Worm (Caenorhabditis elegans) whole organism, early embryonic: Measurements from ENCODE around the gene daf-42.

Experiments
- B0310.2 ChIP-seq: sonication (generic microtip); optimal IDR thresholded peaks from 2 replicates; lab custom pipeline; 2016; ENCODE audit warnings: mild to moderate bottlenecking, missing genetic modification characterization, missing compliant biosample characterization
- F13C5.2 ChIP-seq: sonication (generic microtip); optimal IDR thresholded peaks from 2 replicates; lab custom pipeline; 2017; ENCODE audit warnings: mild to moderate bottlenecking, missing genetic modification characterization, inconsistent platforms, missing compliant biosample characterization
- aly-1 ChIP-seq: sonication (generic microtip); optimal IDR thresholded peaks from 2 replicates; lab custom pipeline; 2016; ENCODE audit warnings: missing genetic modification characterization, missing compliant biosample characterization
- ets-7 ChIP-seq: sonication (generic microtip); optimal IDR thresholded peaks from 2 replicates; lab custom pipeline; 2016; ENCODE audit warnings: missing genotype, missing genetic modification characterization, missing compliant biosample characterization
- flt-1 ChIP-seq: fragments of 200-800 bp; sonication (Bioruptor generic); IDR thresholded peaks from 2 replicates; pipeline ENCODE4 v1.3.6; 2022; ENCODE audit warnings: missing genetic modification characterization, missing compliant biosample characterization
- hmbx-1 ChIP-seq: sonication (generic microtip); optimal IDR thresholded peaks from 2 replicates; lab custom pipeline; 2016; ENCODE audit warnings: mild to moderate bottlenecking, missing genetic modification characterization, missing compliant biosample characterization
- hmg-4 ChIP-seq: fragments of 200-800 bp; sonication (Bioruptor generic); optimal IDR thresholded peaks from 2 replicates; lab custom pipeline; 2018; ENCODE audit warnings: mild to moderate bottlenecking, missing genetic modification characterization, missing compliant biosample characterization
- hnd-1 ChIP-seq: sonication (generic microtip); optimal IDR thresholded peaks from 2 replicates; lab custom pipeline; 2016; ENCODE audit warnings: missing genetic modification characterization, missing compliant biosample characterization
- scrt-1 ChIP-seq: fragments of 200-800 bp; sonication (Bioruptor generic); IDR thresholded peaks from 2 replicates; pipeline ENCODE4 v1.3.6; 2022; ENCODE audit warnings: missing genetic modification characterization, missing compliant biosample characterization
- tbx-11 ChIP-seq: fragments of 200-800 bp; sonication (Bioruptor generic); IDR thresholded peaks from 2 replicates; pipeline ENCODE4 v1.3.6; 2022; ENCODE audit warnings: missing genetic modification characterization, missing compliant biosample characterization
- tbx-37 ChIP-seq: fragments of 200-800 bp; sonication (Bioruptor generic); conservative IDR thresholded peaks from 2 replicates; pipeline ENCODE4 v1.3.6; 2022; ENCODE audit warnings: missing genetic modification reagents, missing genetic modification characterization, missing compliant biosample characterization

daf-42 gene

DNA sequence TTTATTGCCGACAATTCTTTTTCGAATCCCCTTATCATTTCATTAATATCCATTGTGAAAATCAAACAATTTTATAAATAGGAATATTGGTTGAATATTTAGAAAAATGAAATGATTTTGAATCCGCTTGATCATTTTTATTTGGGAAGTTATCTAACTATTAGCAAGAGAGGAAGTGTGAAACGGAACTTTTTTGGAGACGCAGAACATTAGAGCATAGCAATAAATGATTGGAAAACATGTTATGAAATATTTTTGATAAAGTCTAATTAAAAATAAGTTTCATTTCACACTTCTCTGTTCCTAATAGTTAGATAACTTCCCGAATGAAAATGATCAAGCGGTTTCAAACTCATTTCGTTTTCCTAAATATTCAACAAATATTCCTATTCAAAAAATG, 59.2 kb downstream of the daf-42 start, which contains the start of gene F42C5.3:
Gene F42C5.3, minus strand, starts transcription at position 101 of the 400 bp plus-strand sequence.
- TF ChIP-seq B0310.2: no peak
- TF ChIP-seq scrt-1 (GFP tag; lab: Robert Waterston, UW): no peak
- no peak for TF ChIP-seq tbx-37
- TF ChIP-seq hnd-1 (tag; lab: Kevin White, UChicago): no peak
- TF ChIP-seq hmg-4 (GFP tag; lab: Kevin White, UChicago): no peak
- no peak for TF ChIP-seq F13C5.2 (tag; lab: Kevin White, UChicago)
- no peak for TF ChIP-seq flt-1 (GFP tag; lab: Robert Waterston, UW)

- TF ChIP-seq tbx-11 (GFP tag; lab: Robert Waterston, UW) (no peak), B0310.2 (no peak), F13C5.2 (tag; lab: Kevin White, UChicago) (no peak), scrt-1 (GFP tag; lab: Robert Waterston, UW) (no peak), hmbx-1 (tag; lab: Kevin White, UChicago) (no peak), aly-1 (tag; lab: Kevin White, UChicago) (no peak), ets-7 (no peak)
Measured at ce11 chrIV:7285839-7286238, 60.8 kb downstream of the daf-42 start, which contains the start of gene C06E4.8. TSS of gene C06E4.8 (minus strand) at chrIV:7285875.
